Fruit fly (Drosophila melanogaster): ENCODE data around the gene CG5646.

dm6 chr3R:27547378-27547949 lies 13.7 kb downstream of the CG5646 start:
- TF ChIP-seq pdm3 (GFP tag; optimal IDR thresholded peaks at IDR 0.05): no peak
- TF ChIP-seq CG8119 (GFP tag; IDR thresholded peaks at IDR 0.05): no peak
- no peak for TF ChIP-seq CG10669 (GFP tag; optimal IDR thresholded peaks at IDR 0.05)

Measured in whole organism, prepupa.